Worm (Caenorhabditis elegans): ENCODE measurements around the gene tofu-2.

The tofu-2 gene

DNA sequence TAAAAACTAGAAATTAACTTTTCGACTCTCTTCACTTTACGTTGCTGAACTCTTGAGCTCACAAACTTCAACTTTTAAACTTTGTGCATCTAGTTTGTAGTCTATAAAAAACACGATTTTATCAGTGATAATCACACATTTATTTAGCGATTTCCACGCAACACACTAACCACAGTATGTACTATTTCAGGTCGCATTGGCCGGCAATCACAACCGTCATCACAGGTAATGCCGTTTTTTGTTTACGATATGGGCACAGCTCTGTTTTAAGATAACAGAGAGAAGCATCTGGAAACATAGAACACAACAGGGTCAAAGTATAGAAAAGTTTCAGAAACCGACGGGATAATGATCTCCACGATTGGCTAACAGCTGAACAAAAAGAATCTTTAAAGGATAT, 25.1 kb upstream of the tofu-2 start:
- no peak for TF ChIP-seq ceh-88 (GFP tag; IDR thresholded peaks at IDR 0.05)
- TF ChIP-seq zip-4 (GFP tag; optimal IDR thresholded peaks at IDR 0.05): no peak
- peak; percentile 12 for TF ChIP-seq nhr-71 (tag; optimal IDR thresholded peaks at IDR 0.05)
- no peak for TF ChIP-seq alr-1 (tag; optimal IDR thresholded peaks at IDR 0.05; ENCODE audit: borderline replicate concordance)
- peak; percentile 13 for TF ChIP-seq jun-1 (tag; optimal IDR thresholded peaks at IDR 0.05)
- TF ChIP-seq vab-15 (tag; optimal IDR thresholded peaks at IDR 0.05): no peak
- TF ChIP-seq ces-1 (GFP tag; optimal IDR thresholded peaks at IDR 0.05): no peak
- no peak for TF ChIP-seq C34B4.2 (tag; optimal IDR thresholded peaks at IDR 0.05)
- peak; percentile 57 for TF ChIP-seq elt-2 (tag; optimal IDR thresholded peaks at IDR 0.05)
- TF ChIP-seq lin-35 (GFP tag; optimal IDR thresholded peaks at IDR 0.05): peak in 1 of 2 experiments; percentile 30
- TF ChIP-seq hpl-2 (GFP tag; optimal IDR thresholded peaks at IDR 0.05): no peak
- TF ChIP-seq efl-1 (optimal IDR thresholded peaks at IDR 0.05): no peak
- TF ChIP-seq efl-1 (GFP tag; optimal IDR thresholded peaks at IDR 0.05 in 1 of 2): peak in 1 of 2 experiments; percentile 88
- no peak for TF ChIP-seq egl-27 (tag; optimal IDR thresholded peaks at IDR 0.05)
- no peak for TF ChIP-seq C04F5.9 (tag; optimal IDR thresholded peaks at IDR 0.05)
- TF ChIP-seq xbp-1 (tag; optimal IDR thresholded peaks at IDR 0.05): no peak

- TF ChIP-seq pag-3 (tag; optimal IDR thresholded peaks at IDR 0.05; ENCODE audit: borderline replicate concordance, insufficient read depth) (no peak), nhr-84 (tag; optimal IDR thresholded peaks at IDR 0.05) (no peak), fkh-4 (tag; optimal IDR thresholded peaks at IDR 0.05; ENCODE audit: borderline replicate concordance) (no peak), fkh-10 (GFP tag; optimal IDR thresholded peaks at IDR 0.05) (no peak), ztf-11 (tag; optimal IDR thresholded peaks at IDR 0.05) (no peak), lin-13 (GFP tag; optimal IDR thresholded peaks at IDR 0.05) (no peak), swsn-7 (tag; optimal IDR thresholded peaks at IDR 0.05) (no peak), unc-98 (GFP tag; IDR thresholded peaks at IDR 0.05) (no peak), sptf-1 (tag; optimal IDR thresholded peaks at IDR 0.05) (no peak), nhr-85 (tag) (no peak), ceh-90 (tag; optimal IDR thresholded peaks at IDR 0.05) (no peak), snu-23 (GFP tag; optimal IDR thresholded peaks at IDR 0.05) (no peak), isw-1 (GFP tag; IDR thresholded peaks at IDR 0.05) (no peak), efl-1 (optimal IDR thresholded peaks at IDR 0.05) (no peak), efl-1 (GFP tag; optimal IDR thresholded peaks at IDR 0.05 in 1 of 2) (peak in 1 of 2 experiments; percentile 75), ces-1 (GFP tag; optimal IDR thresholded peaks at IDR 0.05) (no peak), ets-5 (GFP tag; IDR thresholded peaks at IDR 0.05) (no peak), unc-62 (GFP tag; optimal IDR thresholded peaks at IDR 0.05) (no peak), egl-13 (tag; optimal IDR thresholded peaks at IDR 0.05) (no peak), F16B12.6 (tag; optimal IDR thresholded peaks at IDR 0.05) (no peak), elt-2 (tag; optimal IDR thresholded peaks at IDR 0.05) (peak; percentile 18), hlh-4 (tag; optimal IDR thresholded peaks at IDR 0.05) (no peak), egl-27 (tag; optimal IDR thresholded peaks at IDR 0.05) (no peak), nhr-12 (tag; optimal IDR thresholded peaks at IDR 0.05) (no peak), tbx-2 (tag; optimal IDR thresholded peaks at IDR 0.05) (no peak), snpc-4 (tag; optimal IDR thresholded peaks at IDR 0.05) (no peak), pqm-1 (tag; optimal IDR thresholded peaks at IDR 0.05) (peak; percentile 48), nhr-90 (tag; optimal IDR thresholded peaks at IDR 0.05; ENCODE audit: poor library complexity) (no peak)
These were observed 24.6 kb upstream of the tofu-2 start, which contains the start of gene npa-1 for ce11 chrV:7075646-7076045. npa-1 (plus strand) TSS chrV:7075787.

- TF ChIP-seq efl-1 (optimal IDR thresholded peaks at IDR 0.05) (no peak), efl-1 (GFP tag; optimal IDR thresholded peaks at IDR 0.05 in 1 of 2) (no peak), snu-23 (GFP tag; optimal IDR thresholded peaks at IDR 0.05) (no peak), lin-14 (GFP tag; optimal IDR thresholded peaks at IDR 0.05) (peak; percentile 4)
These were observed 21.3 kb upstream of the tofu-2 start, which contains the start of gene F27B10.1 for ce11 chrV:7072309-7072708. F27B10.1 (plus strand) TSS chrV:7072609.

All from whole organism, L1 larva.